7 worm cellular contexts compared by ENCODE assay signal in the genomic region with DNA sequence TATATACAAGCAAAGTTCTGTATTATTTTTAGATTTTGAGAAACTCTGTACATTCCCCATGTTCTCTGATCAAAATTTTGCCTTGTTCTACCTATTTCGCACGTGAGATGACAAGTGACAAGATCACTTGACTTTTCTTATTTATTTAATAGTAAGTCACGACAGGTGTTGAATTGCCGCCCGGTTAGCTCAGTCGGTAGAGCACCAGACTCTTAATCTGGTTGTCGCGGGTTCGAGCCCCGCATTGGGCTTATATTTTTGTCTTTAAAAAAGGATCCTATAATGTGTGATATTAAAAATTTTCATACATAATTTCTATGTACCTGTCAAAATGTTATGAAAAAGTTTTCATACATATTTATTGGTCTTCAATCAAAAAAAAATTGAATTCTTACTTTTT.
TF ChIP-seq lines count a peak whose summit lies in the region.

No protein-coding gene starts in this region.

TF ChIP-seq in whole organism, L1 larva, 84 proteins besides CTCF, POLR2A, EP300 and RAD21 (continues in another document):
- no peak for TF ChIP-seq lin-39 (tag; optimal IDR thresholded peaks at IDR 0.05; lab: Kevin White, UChicago)
- TF ChIP-seq tlp-1 (tag; optimal IDR thresholded peaks at IDR 0.05; lab: Kevin White, UChicago): no peak
- peak; percentile 9 for TF ChIP-seq tbx-2 (tag; optimal IDR thresholded peaks at IDR 0.05; lab: Kevin White, UChicago)
- peak; percentile 32 for TF ChIP-seq snu-23 (GFP tag; optimal IDR thresholded peaks at IDR 0.05; lab: Kevin White, UChicago)
- no peak for TF ChIP-seq sptf-1 (tag; optimal IDR thresholded peaks at IDR 0.05; lab: Kevin White, UChicago)
- peak; percentile 41 for TF ChIP-seq nhr-47 (tag; optimal IDR thresholded peaks at IDR 0.05; lab: Kevin White, UChicago)
- TF ChIP-seq nhr-19 (GFP tag; conservative IDR thresholded peaks at IDR 0.05; lab: Robert Waterston, UW): peak; percentile 62
- TF ChIP-seq zip-4 (GFP tag; optimal IDR thresholded peaks at IDR 0.05; lab: Kevin White, UChicago): no peak
- no peak for TF ChIP-seq irx-1 (tag; optimal IDR thresholded peaks at IDR 0.05; lab: Kevin White, UChicago)
- peak in 1 of 2 experiments; percentile 37 for TF ChIP-seq mdl-1 (tag; optimal IDR thresholded peaks at IDR 0.05; lab: Kevin White, UChicago)
- no peak for TF ChIP-seq pag-3 (tag; optimal IDR thresholded peaks at IDR 0.05; lab: Kevin White, UChicago; ENCODE audit: borderline replicate concordance, insufficient read depth)
- TF ChIP-seq nhr-20 (tag; optimal IDR thresholded peaks at IDR 0.05; lab: Kevin White, UChicago): peak; percentile 56

TF ChIP-seq in whole organism, L2 larva, 48 proteins besides CTCF, POLR2A, EP300 and RAD21 (continues in another document):
- TF ChIP-seq R02D3.7 (tag; optimal IDR thresholded peaks at IDR 0.05; lab: Kevin White, UChicago): no peak
- peak; percentile 12 for TF ChIP-seq gmeb-1 (tag; optimal IDR thresholded peaks at IDR 0.05; lab: Kevin White, UChicago)
- TF ChIP-seq nhr-23 (tag; optimal IDR thresholded peaks at IDR 0.05; lab: Kevin White, UChicago): no peak
- no peak for TF ChIP-seq ZK546.5 (tag; optimal IDR thresholded peaks at IDR 0.05; lab: Kevin White, UChicago)
- TF ChIP-seq unc-55 (GFP tag; optimal IDR thresholded peaks at IDR 0.05; lab: Kevin White, UChicago): no peak
- no peak for TF ChIP-seq elt-1 (tag; optimal IDR thresholded peaks at IDR 0.05; lab: Kevin White, UChicago)
- peak; percentile 17 for TF ChIP-seq sma-9 (GFP tag; optimal IDR thresholded peaks at IDR 0.05; lab: Kevin White, UChicago)
- TF ChIP-seq sma-9 (tag; optimal IDR thresholded peaks at IDR 0.05; lab: Kevin White, UChicago): no peak
- no peak for TF ChIP-seq unc-39 (tag; optimal IDR thresholded peaks at IDR 0.05; lab: Kevin White, UChicago)
- TF ChIP-seq skn-1 (tag; optimal IDR thresholded peaks at IDR 0.05; lab: Kevin White, UChicago): no peak
- no peak for TF ChIP-seq nhr-11 (tag; optimal IDR thresholded peaks at IDR 0.05; lab: Kevin White, UChicago)
- no peak for TF ChIP-seq alr-1 (tag; optimal IDR thresholded peaks at IDR 0.05; lab: Kevin White, UChicago)
- peak; percentile 2 for TF ChIP-seq fos-1 (tag; optimal IDR thresholded peaks at IDR 0.05; lab: Kevin White, UChicago)

TF ChIP-seq in whole organism, L3 larva, 47 proteins besides CTCF, POLR2A, EP300 and RAD21:
- TF ChIP-seq lsy-12 (tag; optimal IDR thresholded peaks at IDR 0.05; lab: Kevin White, UChicago) (no peak), elt-2 (tag; optimal IDR thresholded peaks at IDR 0.05; lab: Kevin White, UChicago) (peak; percentile 11)

TF ChIP-seq in whole organism, L4 larva, 104 proteins besides CTCF, POLR2A, EP300 and RAD21 (continues in another document):
- TF ChIP-seq hlh-11 (tag; optimal IDR thresholded peaks at IDR 0.05; lab: Kevin White, UChicago): peak; percentile 22
- peak; percentile 70 for TF ChIP-seq dmd-9 (GFP tag; IDR thresholded peaks at IDR 0.05; lab: Robert Waterston, UW)
- no peak for TF ChIP-seq zfp-3 (GFP tag; conservative IDR thresholded peaks at IDR 0.05; lab: Robert Waterston, UW)
- TF ChIP-seq dmd-6 (GFP tag; IDR thresholded peaks at IDR 0.05; lab: Robert Waterston, UW): peak; percentile 39; the same call in 1 of the 2 replicates
- no peak for TF ChIP-seq D1046.2 (GFP tag; IDR thresholded peaks at IDR 0.05; lab: Robert Waterston, UW)
- TF ChIP-seq aha-1 (tag; lab: Kevin White, UChicago): no peak
- TF ChIP-seq ztf-11 (tag; optimal IDR thresholded peaks at IDR 0.05; lab: Kevin White, UChicago): no peak
- 0 out of 2 replicates have a peak, but pooled peaks have one; percentile 45 for TF ChIP-seq daf-19 (GFP tag; conservative IDR thresholded peaks at IDR 0.05; lab: Robert Waterston, UW)
- TF ChIP-seq R02D3.7 (tag; optimal IDR thresholded peaks at IDR 0.05; lab: Kevin White, UChicago): no peak
- 0 out of 4 replicates have a peak, but pooled peaks have one; percentile 34 to 43 for TF ChIP-seq madf-5 (GFP tag; IDR thresholded peaks at IDR 0.05; lab: Robert Waterston, UW)
- no peak for TF ChIP-seq ceh-32 (tag; optimal IDR thresholded peaks at IDR 0.05; lab: Kevin White, UChicago; ENCODE audit: poor library complexity)
- TF ChIP-seq nhr-41 (GFP tag; IDR thresholded peaks at IDR 0.05; lab: Robert Waterston, UW): 0 out of 2 replicates have a peak, but pooled peaks have one; percentile 19
- TF ChIP-seq lin-1 (GFP tag; IDR thresholded peaks at IDR 0.05; lab: Robert Waterston, UW): peak; percentile 44; the same call in 1 of the 2 replicates
- peak; percentile 56 for TF ChIP-seq mes-2 (tag; optimal IDR thresholded peaks at IDR 0.05; lab: Kevin White, UChicago; ENCODE audit: poor library complexity, severe bottlenecking)

TF ChIP-seq in whole organism, early embryonic, 17 proteins besides CTCF, POLR2A, EP300 and RAD21:
- TF ChIP-seq F13C5.2 (tag; optimal IDR thresholded peaks at IDR 0.05; lab: Kevin White, UChicago) (no peak), aly-1 (tag; optimal IDR thresholded peaks at IDR 0.05; lab: Kevin White, UChicago) (no peak), pes-1 (GFP tag; IDR thresholded peaks at IDR 0.05; lab: Robert Waterston, UW) (peak; percentile 70; the same call in 1 of the 2 replicates), ceh-36 (tag; optimal IDR thresholded peaks at IDR 0.05; lab: Kevin White, UChicago) (peak; percentile 25)

TF ChIP-seq in whole organism, midembryonic, 9 proteins besides CTCF, POLR2A, EP300 and RAD21:
- 0 out of 2 replicates have a peak, but pooled peaks have one; percentile 44 for TF ChIP-seq flt-1 (GFP tag; IDR thresholded peaks at IDR 0.05; lab: Robert Waterston, UW)
- no peak for TF ChIP-seq ref-1 (GFP tag; conservative IDR thresholded peaks at IDR 0.05; lab: Robert Waterston, UW)
- TF ChIP-seq klf-2 (GFP tag; conservative IDR thresholded peaks at IDR 0.05; lab: Robert Waterston, UW): no peak
- no peak for TF ChIP-seq ztf-29 (GFP tag; IDR thresholded peaks at IDR 0.05; lab: Robert Waterston, UW)
- TF ChIP-seq ztf-23 (GFP tag; IDR thresholded peaks at IDR 0.05; lab: Robert Waterston, UW): no peak
- TF ChIP-seq med-1 (GFP tag; optimal IDR thresholded peaks at IDR 0.05; lab: Kevin White, UChicago; ENCODE audit: insufficient read depth): no peak
- no peak for TF ChIP-seq cog-1 (tag; optimal IDR thresholded peaks at IDR 0.05; lab: Kevin White, UChicago)
- no peak for TF ChIP-seq T22C8.4 (GFP tag; IDR thresholded peaks at IDR 0.05; lab: Robert Waterston, UW)
- 0 out of 2 replicates have a peak, but pooled peaks have one; percentile 50 for TF ChIP-seq tab-1 (GFP tag; IDR thresholded peaks at IDR 0.05; lab: Robert Waterston, UW)

TF ChIP-seq in whole organism, young adult, 124 proteins besides CTCF, POLR2A, EP300 and RAD21 (continues in another document):
- TF ChIP-seq rec-8 (tag; optimal IDR thresholded peaks at IDR 0.05; lab: Kevin White, UChicago) (peak; percentile 52 to 68), ztf-28 (GFP tag; IDR thresholded peaks at IDR 0.05; lab: Robert Waterston, UW) (no peak), madf-6 (GFP tag; IDR thresholded peaks at IDR 0.05; lab: Robert Waterston, UW) (no peak), snpc-4 (GFP tag; optimal IDR thresholded peaks at IDR 0.05; lab: Kevin White, UChicago) (peak; percentile 39), snpc-4 (tag; optimal IDR thresholded peaks at IDR 0.05; lab: Kevin White, UChicago) (peak in 3 of 4 experiments; percentile 60 to 69 (median 68)), madf-8 (GFP tag; conservative IDR thresholded peaks at IDR 0.05; lab: Robert Waterston, UW) (no peak), hmg-20 (GFP tag; IDR thresholded peaks at IDR 0.05; lab: Robert Waterston, UW) (no peak), hrde-1 (tag; optimal IDR thresholded peaks at IDR 0.05; lab: Kevin White, UChicago; ENCODE audit: borderline replicate concordance) (peak; percentile 37), T07F8.4 (tag; optimal IDR thresholded peaks at IDR 0.05; lab: Kevin White, UChicago) (peak; percentile 7), ztf-22 (GFP tag; optimal IDR thresholded peaks at IDR 0.05; lab: Kevin White, UChicago) (no peak), efl-1 (GFP tag; optimal IDR thresholded peaks at IDR 0.05; lab: Kevin White, UChicago) (no peak), snpc-1.3 (tag; optimal IDR thresholded peaks at IDR 0.05; lab: Kevin White, UChicago; ENCODE audit: insufficient read depth) (peak; percentile 48), unc-130 (GFP tag; optimal IDR thresholded peaks at IDR 0.05; lab: Kevin White, UChicago) (no peak), aptf-3 (GFP tag; IDR thresholded peaks at IDR 0.05; lab: Robert Waterston, UW) (0 out of 2 replicates have a peak, but pooled peaks have one; percentile 80), bed-2 (GFP tag; IDR thresholded peaks at IDR 0.05; lab: Robert Waterston, UW) (no peak), D2030.7 (GFP tag; IDR thresholded peaks at IDR 0.05; lab: Robert Waterston, UW) (peak; percentile 54; the same call in 1 of the 2 replicates), F57C9.4 (tag; optimal IDR thresholded peaks at IDR 0.05; lab: Kevin White, UChicago) (no peak), Y67H2A.10 (GFP tag; conservative IDR thresholded peaks at IDR 0.05; lab: Robert Waterston, UW) (no peak), ekl-4 (GFP tag; IDR thresholded peaks at IDR 0.05; lab: Robert Waterston, UW) (no peak), ztf-3 (GFP tag; optimal IDR thresholded peaks at IDR 0.05; lab: Kevin White, UChicago) (no peak), B0336.3 (GFP tag; IDR thresholded peaks at IDR 0.05; lab: Robert Waterston, UW) (no peak), ZK185.1 (tag; optimal IDR thresholded peaks at IDR 0.05; lab: Kevin White, UChicago; ENCODE audit: poor library complexity, severe bottlenecking) (peak; percentile 43), B0019.2 (GFP tag; conservative IDR thresholded peaks at IDR 0.05; lab: Robert Waterston, UW) (no peak), F49E8.2 (tag; optimal IDR thresholded peaks at IDR 0.05; lab: Kevin White, UChicago; ENCODE audit: insufficient read depth) (no peak), ceh-91 (GFP tag; IDR thresholded peaks at IDR 0.05; lab: Robert Waterston, UW) (no peak), C17E4.6 (GFP tag; IDR thresholded peaks at IDR 0.05; lab: Robert Waterston, UW) (no peak), F23B12.7 (tag; optimal IDR thresholded peaks at IDR 0.05; lab: Kevin White, UChicago; ENCODE audit: insufficient read depth) (peak; percentile 28), cebp-2 (GFP tag; IDR thresholded peaks at IDR 0.05; lab: Robert Waterston, UW) (peak; percentile 87), egrh-3 (GFP tag; IDR thresholded peaks at IDR 0.05; lab: Robert Waterston, UW) (no peak), ceh-27 (GFP tag; optimal IDR thresholded peaks at IDR 0.05; lab: Kevin White, UChicago) (no peak), snpc-3.4 (tag; optimal IDR thresholded peaks at IDR 0.05; lab: Kevin White, UChicago) (peak; percentile 71), ama-1 (optimal IDR thresholded peaks at IDR 0.05; lab: Kevin White, UChicago) (no peak), ama-1 (GFP tag; optimal IDR thresholded peaks at IDR 0.05; lab: Kevin White, UChicago) (peak in 1 of 2 experiments; percentile 59), rpc-1 (optimal IDR thresholded peaks at IDR 0.05; lab: Kevin White, UChicago) (peak; percentile 79), rpc-1 (tag; optimal IDR thresholded peaks at IDR 0.05; lab: Kevin White, UChicago) (peak; percentile 87)
